Fruit fly (Drosophila melanogaster) whole organism, embryonic: Measurements from ENCODE around the gene CG17754.
A peak's percentile ranks its signal among the peaks of the same experiment; 100 is the strongest.

Experiments
- Blimp-1 ChIP-seq: fragments of 200-800 bp; sonication (Bioruptor generic); optimal IDR thresholded peaks from 3 replicates; lab custom pipeline; 2018; ENCODE audit warnings: missing biosample characterization, missing genetic modification characterization, mild to moderate bottlenecking, moderate library complexity, missing genetic modification reagents
- Bteb2 ChIP-seq: fragments of 200-800 bp; sonication (Bioruptor generic); optimal IDR thresholded peaks from 2 replicates; lab custom pipeline; 2016; ENCODE audit warnings: missing biosample characterization, missing genetic modification characterization
- CG11560 ChIP-seq: fragments of 200-800 bp; sonication (Bioruptor generic); IDR thresholded peaks from 3 replicates; pipeline ENCODE4 v1.3.6; 2022; ENCODE audit warnings: missing biosample characterization, missing genetic modification characterization
- CG1233 ChIP-seq: fragments of 200-800 bp; sonication (Bioruptor generic); optimal IDR thresholded peaks from 4 replicates; lab custom pipeline; 2018; ENCODE audit warnings: missing biosample characterization, mild to moderate bottlenecking, missing genetic modification characterization
- CG12659 ChIP-seq: fragments of 200-800 bp; sonication (Bioruptor generic); optimal IDR thresholded peaks from 3 replicates; lab custom pipeline; 2017; ENCODE audit warnings: mild to moderate bottlenecking, missing biosample characterization, missing genetic modification reagents, missing genetic modification characterization
- CG17385 ChIP-seq: fragments of 200-800 bp; sonication (Bioruptor generic); optimal IDR thresholded peaks from 3 replicates; lab custom pipeline; 2018; ENCODE audit warnings: missing biosample characterization, mild to moderate bottlenecking, missing genetic modification characterization
- CG18619 ChIP-seq: fragments of 200-800 bp; sonication (Bioruptor generic); optimal IDR thresholded peaks from 3 replicates; lab custom pipeline; 2017; ENCODE audit warnings: missing biosample characterization, mild to moderate bottlenecking, missing genetic modification characterization
- CG2120 ChIP-seq: fragments of 200-800 bp; sonication (Bioruptor generic); optimal IDR thresholded peaks from 3 replicates; lab custom pipeline; 2016; ENCODE audit warnings: missing biosample characterization, missing genetic modification characterization
- CG34224 ChIP-seq: fragments of 200-800 bp; sonication (Bioruptor generic); IDR thresholded peaks from 3 replicates; pipeline ENCODE4 v1.3.6; 2022; ENCODE audit warnings: missing biosample characterization, missing genetic modification characterization; ENCODE audit not compliant: partially characterized antibody
- CG3995 ChIP-seq: fragments of 200-800 bp; sonication (Bioruptor generic); optimal IDR thresholded peaks from 3 replicates; lab custom pipeline; 2016; ENCODE audit warnings: missing biosample characterization, missing genetic modification characterization
- CG4360 ChIP-seq: fragments of 200-800 bp; sonication (Bioruptor generic); IDR thresholded peaks from 2 replicates; pipeline ENCODE4 v1.3.6; 2022; ENCODE audit warnings: missing biosample characterization, missing genetic modification characterization
- CG43689 ChIP-seq: fragments of 200-800 bp; sonication (Bioruptor generic); IDR thresholded peaks from 2 replicates; pipeline ENCODE4 v1.3.6; 2022; ENCODE audit warnings: missing biosample characterization, missing genetic modification characterization
- CG5245 ChIP-seq: fragments of 200-800 bp; sonication (Bioruptor generic); optimal IDR thresholded peaks from 3 replicates; lab custom pipeline; 2016; ENCODE audit warnings: missing biosample characterization, missing genetic modification characterization
- CG7556 ChIP-seq: fragments of 200-800 bp; sonication (Bioruptor generic); optimal IDR thresholded peaks from 2 replicates; lab custom pipeline; 2017; ENCODE audit warnings: missing biosample characterization, mild to moderate bottlenecking, missing genetic modification characterization
- CoRest ChIP-seq: fragments of 200-800 bp; sonication (Bioruptor generic); optimal IDR thresholded peaks from 3 replicates; lab custom pipeline; 2018; ENCODE audit warnings: missing biosample characterization, mild to moderate bottlenecking, missing genetic modification characterization, moderate library complexity
- D19B ChIP-seq: fragments of 200-800 bp; sonication (Bioruptor generic); optimal IDR thresholded peaks from 2 replicates; lab custom pipeline; 2017; ENCODE audit warnings: missing biosample characterization, mild to moderate bottlenecking, missing genetic modification characterization
- Dref ChIP-seq: fragments of 200-800 bp; sonication (Bioruptor generic); IDR thresholded peaks from 2 replicates; pipeline ENCODE4 v1.3.6; 2022; ENCODE audit warnings: missing biosample characterization, missing genetic modification characterization
- E2f2 ChIP-seq: fragments of 200-800 bp; sonication (Bioruptor generic); IDR thresholded peaks from 2 replicates; pipeline ENCODE4 v1.3.6; 2022; ENCODE audit warnings: missing biosample characterization, missing genetic modification characterization
- Gsc ChIP-seq: fragments of 200-800 bp; sonication (Bioruptor generic); IDR thresholded peaks from 2 replicates; pipeline ENCODE4 v1.3.6; 2022; ENCODE audit warnings: missing biosample characterization, missing genetic modification characterization
- Gug ChIP-seq: fragments of 200-800 bp; sonication (Bioruptor generic); IDR thresholded peaks from 4 replicates; pipeline ENCODE4 v1.3.6; 2022; ENCODE audit warnings: missing biosample characterization, missing genetic modification characterization
- Hmr ChIP-seq: fragments of 200-800 bp; sonication (Bioruptor generic); optimal IDR thresholded peaks from 3 replicates; lab custom pipeline; 2017; ENCODE audit warnings: mild to moderate bottlenecking, missing biosample characterization, missing genetic modification reagents, missing genetic modification characterization
- Med ChIP-seq: fragments of 200-800 bp; sonication (Bioruptor generic); peaks from one replicate; lab custom pipeline; 2016; ENCODE audit warnings: missing biosample characterization, missing genetic modification characterization, mild to moderate bottlenecking, inconsistent platforms, moderate library complexity
- Meics ChIP-seq: fragments of 200-800 bp; sonication (Bioruptor generic); optimal IDR thresholded peaks from 2 replicates; lab custom pipeline; 2017; ENCODE audit warnings: missing biosample characterization, mild to moderate bottlenecking, missing genetic modification characterization
- NC2α ChIP-seq: fragments of 200-800 bp; sonication (Bioruptor generic); optimal IDR thresholded peaks from 2 replicates; lab custom pipeline; 2016; ENCODE audit warnings: missing biosample characterization, missing genetic modification characterization
- PHDP ChIP-seq: fragments of 200-800 bp; sonication (Bioruptor generic); optimal IDR thresholded peaks from 3 replicates; lab custom pipeline; 2018; ENCODE audit warnings: missing biosample characterization, mild to moderate bottlenecking, missing genetic modification characterization, moderate library complexity
- Pdp1 ChIP-seq, 2 experiments: fragments of 200-800 bp; sonication (Bioruptor generic); optimal IDR thresholded peaks; 3 replicates each; lab custom pipeline; 2016; ENCODE audit warnings: missing biosample characterization in 2 of 2, missing genetic modification characterization in 2 of 2, mild to moderate bottlenecking in 1 of 2, moderate library complexity in 1 of 2
- Rfx ChIP-seq: fragments of 200-800 bp; sonication (Bioruptor generic); IDR thresholded peaks from 2 replicates; pipeline ENCODE4 v1.3.6; 2022; ENCODE audit warnings: missing biosample characterization, missing genetic modification characterization
- Scr ChIP-seq: fragments of 200-800 bp; sonication (Bioruptor generic); IDR thresholded peaks from 2 replicates; pipeline ENCODE4 v1.3.6; 2022; ENCODE audit warnings: missing biosample characterization, missing genetic modification characterization; ENCODE audit not compliant: partially characterized antibody
- ac ChIP-seq: fragments of 200-800 bp; sonication (Bioruptor generic); optimal IDR thresholded peaks from 3 replicates; lab custom pipeline; 2017; ENCODE audit warnings: missing biosample characterization, mild to moderate bottlenecking, missing genetic modification characterization
- az2 ChIP-seq: fragments of 200-800 bp; sonication (Bioruptor generic); optimal IDR thresholded peaks from 3 replicates; lab custom pipeline; 2016; ENCODE audit warnings: missing biosample characterization, missing genetic modification characterization
- cad ChIP-seq: fragments of >200 bp; optimal IDR thresholded peaks from 2 replicates; lab custom pipeline; 2017; ENCODE audit warnings: missing biosample characterization, missing genetic modification characterization
- chinmo ChIP-seq: fragments of 200-800 bp; sonication (Bioruptor generic); IDR thresholded peaks from 4 replicates; pipeline ENCODE4 v1.3.6; 2022; ENCODE audit warnings: missing biosample characterization, missing genetic modification characterization; ENCODE audit not compliant: partially characterized antibody
- crol ChIP-seq: fragments of 200-800 bp; sonication (Bioruptor generic); IDR thresholded peaks from 2 replicates; pipeline ENCODE4 v1.3.6; 2022; ENCODE audit warnings: missing biosample characterization, missing genetic modification characterization
- crp ChIP-seq, 2 experiments: fragments of 200-800 bp; sonication (Bioruptor generic); optimal IDR thresholded peaks; 2 replicates in 1 of 2; 3 replicates in 1 of 2; lab custom pipeline; 2017; ENCODE audit warnings: missing biosample characterization in 2 of 2, missing genetic modification characterization in 2 of 2, mild to moderate bottlenecking in 1 of 2, moderate library complexity in 1 of 2
- dysf ChIP-seq: fragments of 200-800 bp; sonication (Bioruptor generic); IDR thresholded peaks from 3 replicates; pipeline ENCODE4 v1.3.6; 2022; ENCODE audit warnings: missing biosample characterization, missing genetic modification characterization
- grau ChIP-seq: fragments of 200-800 bp; optimal IDR thresholded peaks from 3 replicates; lab custom pipeline; 2019; ENCODE audit warnings: missing biosample characterization, mild to moderate bottlenecking, missing genetic modification characterization, moderate library complexity
- grn ChIP-seq: fragments of 200-800 bp; sonication (Bioruptor generic); optimal IDR thresholded peaks from 3 replicates; lab custom pipeline; 2017; ENCODE audit warnings: missing biosample characterization, missing genetic modification characterization
- gsb-n ChIP-seq: fragments of 200-800 bp; sonication (Bioruptor generic); optimal IDR thresholded peaks from 3 replicates; lab custom pipeline; 2018; ENCODE audit warnings: missing biosample characterization, mild to moderate bottlenecking, missing genetic modification characterization
- hkb ChIP-seq, 2 experiments: fragments of 200-800 bp in 1 of 2; fragments of >200 bp in 1 of 2; sonication (Bioruptor generic) in 1 of 2; IDR thresholded peaks in 1 of 2; optimal IDR thresholded peaks in 1 of 2; 2 replicates each; pipeline versions ENCODE4 v1.3.6 to Lab custom; 2017 to 2022; ENCODE audit warnings: missing biosample characterization in 1 of 2, missing genetic modification characterization in 1 of 2
- inv ChIP-seq: fragments of 200-800 bp; sonication (Bioruptor generic); IDR thresholded peaks from 2 replicates; pipeline ENCODE4 v1.3.6; 2022; ENCODE audit warnings: missing biosample characterization, missing genetic modification characterization; ENCODE audit not compliant: partially characterized antibody
- lilli ChIP-seq: fragments of 200-800 bp; sonication (Bioruptor generic); optimal IDR thresholded peaks from 3 replicates; lab custom pipeline; 2016; ENCODE audit warnings: missing biosample characterization, missing genetic modification characterization
- onecut ChIP-seq: fragments of 200-800 bp; sonication (Bioruptor generic); IDR thresholded peaks from 2 replicates; pipeline ENCODE4 v1.3.6; 2022; ENCODE audit warnings: missing biosample characterization, missing genetic modification characterization
- otp ChIP-seq: fragments of 200-800 bp; sonication (Bioruptor generic); IDR thresholded peaks from 3 replicates; pipeline ENCODE4, ENCODE4 v1.3.6; 2022; ENCODE audit warnings: missing biosample characterization, missing genetic modification characterization
- phol ChIP-seq: fragments of 200-800 bp; sonication (Bioruptor generic); optimal IDR thresholded peaks from 3 replicates; lab custom pipeline; 2018; ENCODE audit warnings: missing biosample characterization, mild to moderate bottlenecking, missing genetic modification characterization, moderate library complexity
- ranshi ChIP-seq: fragments of 200-800 bp; sonication (Bioruptor generic); IDR thresholded peaks from 2 replicates; pipeline ENCODE4 v1.3.6; 2022; ENCODE audit warnings: missing biosample characterization, missing genetic modification characterization
- row ChIP-seq: fragments of 200-800 bp; sonication (Bioruptor generic); IDR thresholded peaks from 3 replicates; pipeline ENCODE4 v1.3.6; 2022; ENCODE audit warnings: missing biosample characterization, missing genetic modification characterization
- scrt ChIP-seq: fragments of 200-800 bp; sonication (Bioruptor generic); optimal IDR thresholded peaks from 2 replicates; lab custom pipeline; 2018; ENCODE audit warnings: missing biosample characterization, mild to moderate bottlenecking, missing genetic modification characterization, moderate library complexity
- tup ChIP-seq: fragments of 200-800 bp; sonication (Bioruptor generic); optimal IDR thresholded peaks from 2 replicates; lab custom pipeline; 2016; ENCODE audit warnings: missing biosample characterization, mild to moderate bottlenecking, missing genetic modification characterization, moderate library complexity
- wdn ChIP-seq: fragments of 200-800 bp; sonication (Bioruptor generic); IDR thresholded peaks from 2 replicates; pipeline ENCODE4 v1.3.6; 2022; ENCODE audit warnings: missing biosample characterization, missing genetic modification characterization
- zfh1 ChIP-seq: fragments of 200-800 bp; sonication (Bioruptor generic); IDR thresholded peaks from 3 replicates; pipeline ENCODE4 v1.3.6; 2022; ENCODE audit warnings: missing biosample characterization, missing genetic modification characterization

The CG17754 gene

dm6 chrX:9220434-9220833 lies 29.8 kb upstream of the CG17754 start (continued):
- TF ChIP-seq CG1233 (no peak), zfh1 (GFP tag; lab: Robert Waterston, UW) (peak; percentile 49; the same call in 1 of the 3 replicates), CG43689 (no peak), cad (GFP tag; lab: Kevin White, UChicago) (no peak), Bteb2 (GFP tag; lab: Kevin White, UChicago) (no peak), CG5245 (GFP tag; lab: Kevin White, UChicago) (no peak), ac (GFP tag; lab: Kevin White, UChicago) (no peak), scrt (GFP tag; lab: Kevin White, UChicago) (no peak), Blimp-1 (GFP tag; lab: Kevin White, UChicago) (peak; percentile 22), phol (tag; lab: Kevin White, UChicago) (peak; percentile 23), CG4360 (GFP tag; lab: Robert Waterston, UW) (no peak), Rfx (GFP tag; lab: Robert Waterston, UW) (no peak), CG3995 (GFP tag; lab: Kevin White, UChicago) (no peak), dysf (peak; percentile 45; the same call in 1 of the 3 replicates), lilli (no peak), otp (GFP tag; lab: Robert Waterston, UW) (0 out of 3 replicates have a peak, but pooled peaks have one; percentile 25), crol (GFP tag; lab: Robert Waterston, UW) (no peak), Gsc (GFP tag; lab: Robert Waterston, UW) (peak; percentile 49; the same call in 1 of the 2 replicates), grn (GFP tag; lab: Kevin White, UChicago) (no peak), CoRest (tag; lab: Kevin White, UChicago) (no peak), gsb-n (tag; lab: Kevin White, UChicago) (no peak), D19B (GFP tag; lab: Kevin White, UChicago) (no peak)

dm6 chrX:9223182-9223581 lies 27.0 kb upstream of the CG17754 start, which contains the start of gene t:
Gene t (minus strand): TSS chrX:9223257.
- TF ChIP-seq tup (GFP tag; lab: Kevin White, UChicago) (no peak), grau (tag; lab: Kevin White, UChicago) (peak; percentile 23), PHDP (tag; lab: Kevin White, UChicago) (peak; percentile 5), CG12659 (GFP tag; lab: Kevin White, UChicago) (peak; percentile 21), wdn (GFP tag; lab: Robert Waterston, UW) (0 out of 2 replicates have a peak, but pooled peaks have one; percentile 13), chinmo (0 out of 4 replicates have a peak, but pooled peaks have one; percentile 29), Dref (GFP tag; lab: Robert Waterston, UW) (peak; percentile 33; the same call in 1 of the 2 replicates), ranshi (GFP tag; lab: Robert Waterston, UW) (no peak), Med (peak; percentile 47), CG34224 (peak; percentile 25; the same call in 1 of the 3 replicates), hkb (optimal IDR thresholded peaks at IDR 0.05; lab: Kevin White, UChicago) (no peak), hkb (GFP tag; IDR thresholded peaks at IDR 0.05; lab: Robert Waterston, UW) (0 out of 2 replicates have a peak, but pooled peaks have one; percentile 25), CG2120 (peak; percentile 19), Gug (GFP tag; lab: Robert Waterston, UW) (no peak), Hmr (GFP tag; lab: Kevin White, UChicago) (peak; percentile 13), Meics (GFP tag; lab: Kevin White, UChicago) (peak; percentile 12), inv (GFP tag; lab: Robert Waterston, UW) (no peak), Pdp1 (GFP tag; optimal IDR thresholded peaks at IDR 0.05; lab: Kevin White, UChicago) (no peak), onecut (peak; percentile 58), CG11560 (no peak), E2f2 (GFP tag; lab: Robert Waterston, UW) (peak; percentile 20; the same call in 1 of the 2 replicates), crp (GFP tag; optimal IDR thresholded peaks at IDR 0.05; lab: Kevin White, UChicago) (no peak), row (GFP tag; lab: Robert Waterston, UW) (peak; percentile 28; the same call in 1 of the 3 replicates), NC2α (GFP tag; lab: Kevin White, UChicago) (no peak), Scr (GFP tag; lab: Robert Waterston, UW) (peak; percentile 22; the same call in 1 of the 2 replicates), CG18619 (GFP tag; lab: Kevin White, UChicago) (peak; percentile 0), CG17385 (GFP tag; lab: Kevin White, UChicago) (no peak), az2 (GFP tag; lab: Kevin White, UChicago) (peak; percentile 5), CG7556 (GFP tag; lab: Kevin White, UChicago) (peak; percentile 11)
